Worm (Caenorhabditis elegans): Measurements from ENCODE around the gene F21H7.12.

DNA sequence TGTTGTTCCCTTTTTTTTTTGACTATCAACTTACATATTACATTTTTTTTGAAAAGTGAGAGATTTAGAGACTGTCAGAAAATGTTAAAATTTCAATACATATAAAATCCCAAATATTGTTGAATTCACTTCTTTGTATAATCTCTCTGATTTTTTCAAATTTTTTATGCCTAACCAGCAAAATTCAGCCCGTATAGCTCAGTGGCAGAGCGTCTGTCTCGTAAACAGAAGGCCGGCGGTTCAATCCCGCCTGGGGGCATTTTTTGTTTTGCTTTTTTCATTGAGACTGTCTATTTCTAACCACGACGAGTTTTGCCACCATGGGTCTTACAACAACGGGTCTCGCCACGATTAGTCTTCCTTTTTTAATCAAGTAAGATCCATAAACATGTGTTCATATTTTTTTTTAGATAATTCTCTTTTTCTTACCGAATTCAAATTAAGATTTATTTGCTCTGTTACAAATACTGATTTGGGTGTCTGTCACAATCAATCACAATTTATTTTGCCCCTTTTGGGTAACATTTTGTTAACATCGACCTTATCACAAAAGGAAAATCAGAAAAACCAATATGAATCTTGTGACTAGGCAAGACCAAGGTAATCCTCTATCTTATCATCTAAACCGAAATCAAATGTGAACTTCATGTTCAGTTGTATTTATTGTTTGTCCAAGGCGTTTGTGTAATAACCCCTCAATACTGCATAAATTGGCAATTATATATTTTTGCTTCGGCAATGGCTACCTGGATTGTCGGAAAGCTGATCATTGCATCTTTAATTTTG is 10.8 kb upstream of the F21H7.12 start, which contains the start of gene glc-1:
- TF ChIP-seq dao-5 (tag; optimal IDR thresholded peaks at IDR 0.05) (no peak), W03F9.2 (tag; optimal IDR thresholded peaks at IDR 0.05) (no peak)

Data from whole organism, L4/young adult.